Fruit fly (Drosophila melanogaster): ENCODE measurements around the gene CG34398.

CG34398 gene

dm6 chr2L:8881095-8881494 is 17.5 kb upstream of the CG34398 start:
- no peak for TF ChIP-seq CG8478 (optimal IDR thresholded peaks at IDR 0.05)
- no peak for TF ChIP-seq CTCF (optimal IDR thresholded peaks at IDR 0.05)

dm6 chr2L:8884102-8884501 is 14.5 kb upstream of the CG34398 start:
- TF ChIP-seq CG8478 (optimal IDR thresholded peaks at IDR 0.05) (no peak), CTCF (optimal IDR thresholded peaks at IDR 0.05) (no peak)

- TF ChIP-seq CG8478 (optimal IDR thresholded peaks at IDR 0.05) (no peak), CTCF (optimal IDR thresholded peaks at IDR 0.05) (no peak)
Measured at dm6 chr2L:8888210-8888609, 10.4 kb upstream of the CG34398 start.

- TF ChIP-seq CTCF (optimal IDR thresholded peaks at IDR 0.05) (peak; percentile 61 to 66), CG8478 (optimal IDR thresholded peaks at IDR 0.05) (no peak)
Measured at dm6 chr2L:8888720-8889119, 9.9 kb upstream of the CG34398 start.

dm6 chr2L:8891140-8891539 is 7.4 kb upstream of the CG34398 start, which contains the start of gene CG42713:
CG42713 (plus strand) TSS chr2L:8891440.
- TF ChIP-seq CTCF (optimal IDR thresholded peaks at IDR 0.05) (no peak), CG8478 (optimal IDR thresholded peaks at IDR 0.05) (no peak)

dm6 chr2L:8894224-8894623 is 4.4 kb upstream of the CG34398 start:
- TF ChIP-seq CG8478 (optimal IDR thresholded peaks at IDR 0.05) (no peak), CTCF (optimal IDR thresholded peaks at IDR 0.05) (no peak)

dm6 chr2L:8897954-8898713 is 452 bp upstream of the CG34398 start:
- TF ChIP-seq CTCF (optimal IDR thresholded peaks at IDR 0.05), result no peak
- no peak for TF ChIP-seq CG8478 (optimal IDR thresholded peaks at IDR 0.05)

- TF ChIP-seq CTCF (optimal IDR thresholded peaks at IDR 0.05), result no peak
- no peak for TF ChIP-seq CG8478 (optimal IDR thresholded peaks at IDR 0.05)
Measured at dm6 chr2L:8901882-8902281, 3.3 kb downstream of the CG34398 start.

dm6 chr2L:8906279-8906678 is 7.7 kb downstream of the CG34398 start:
- TF ChIP-seq CG8478 (optimal IDR thresholded peaks at IDR 0.05) (no peak), CTCF (optimal IDR thresholded peaks at IDR 0.05) (no peak)

dm6 chr2L:8915709-8916108 is 17.1 kb downstream of the CG34398 start:
- TF ChIP-seq CG8478 (optimal IDR thresholded peaks at IDR 0.05) (no peak), CTCF (optimal IDR thresholded peaks at IDR 0.05) (no peak)

- TF ChIP-seq CTCF (optimal IDR thresholded peaks at IDR 0.05) (no peak), CG8478 (optimal IDR thresholded peaks at IDR 0.05) (no peak)
Measured at dm6 chr2L:8919638-8920037, 21.1 kb downstream of the CG34398 start.

dm6 chr2L:8920294-8920693 is 21.7 kb downstream of the CG34398 start:
- TF ChIP-seq CTCF (optimal IDR thresholded peaks at IDR 0.05) (no peak), CG8478 (optimal IDR thresholded peaks at IDR 0.05) (no peak)

- TF ChIP-seq CTCF (optimal IDR thresholded peaks at IDR 0.05) (no peak), CG8478 (optimal IDR thresholded peaks at IDR 0.05) (no peak)
Measured at dm6 chr2L:8921934-8922333, 23.3 kb downstream of the CG34398 start.

- TF ChIP-seq CTCF (optimal IDR thresholded peaks at IDR 0.05), result no peak
- no peak for TF ChIP-seq CG8478 (optimal IDR thresholded peaks at IDR 0.05)
Measured at dm6 chr2L:8923405-8923804, 24.8 kb downstream of the CG34398 start.

dm6 chr2L:8931176-8931575 is 32.6 kb downstream of the CG34398 start:
- TF ChIP-seq CG8478 (optimal IDR thresholded peaks at IDR 0.05) (no peak), CTCF (optimal IDR thresholded peaks at IDR 0.05) (no peak)

dm6 chr2L:8933710-8934242 is 35.2 kb downstream of the CG34398 start, which contains the start of gene Tsp29Fa:
Tsp29Fa (plus strand) TSS chr2L:8933962.
- TF ChIP-seq CG8478 (optimal IDR thresholded peaks at IDR 0.05), result no peak
- TF ChIP-seq CTCF (optimal IDR thresholded peaks at IDR 0.05), result no peak
